Fruit fly (Drosophila melanogaster) whole organism, embryonic: ENCODE data around the gene CG3222.

Source experiments
- Atf-2 ChIP-seq: fragments of 200-800 bp; sonication (Bioruptor generic); optimal IDR thresholded peaks from 2 replicates; lab custom pipeline; 2016; ENCODE audit warnings: missing biosample characterization, missing genetic modification characterization
- Atf3 ChIP-seq: fragments of 200-800 bp; sonication (Bioruptor generic); optimal IDR thresholded peaks from 3 replicates; lab custom pipeline; 2016; ENCODE audit warnings: missing biosample characterization, missing genetic modification characterization
- B-H1 ChIP-seq: fragments of 200-800 bp; sonication (Bioruptor generic); IDR thresholded peaks from 3 replicates; pipeline ENCODE4 v1.3.6; 2022; ENCODE audit warnings: missing biosample characterization, missing genetic modification characterization
- Blimp-1 ChIP-seq: fragments of 200-800 bp; sonication (Bioruptor generic); optimal IDR thresholded peaks from 3 replicates; lab custom pipeline; 2018; ENCODE audit warnings: missing biosample characterization, missing genetic modification characterization, mild to moderate bottlenecking, moderate library complexity, missing genetic modification reagents
- CG10366 ChIP-seq: fragments of 200-800 bp; sonication (Bioruptor generic); IDR thresholded peaks from 2 replicates; pipeline ENCODE4 v1.3.6; 2022; ENCODE audit warnings: missing biosample characterization, missing genetic modification characterization
- CG11456 ChIP-seq: fragments of 200-800 bp; sonication (Bioruptor generic); IDR thresholded peaks from 3 replicates; pipeline ENCODE4 v1.3.6; 2022; ENCODE audit warnings: missing biosample characterization, missing genetic modification characterization
- CG11696 ChIP-seq: fragments of 200-800 bp; sonication (Bioruptor generic); IDR thresholded peaks from 2 replicates; pipeline ENCODE4 v1.3.6; 2022; ENCODE audit warnings: missing biosample characterization, missing genetic modification characterization
- CG12659 ChIP-seq: fragments of 200-800 bp; sonication (Bioruptor generic); optimal IDR thresholded peaks from 3 replicates; lab custom pipeline; 2017; ENCODE audit warnings: mild to moderate bottlenecking, missing biosample characterization, missing genetic modification reagents, missing genetic modification characterization
- CG13287 ChIP-seq: fragments of 200-800 bp; sonication (Bioruptor generic); IDR thresholded peaks from 2 replicates; pipeline ENCODE4 v1.3.6; 2022; ENCODE audit warnings: missing biosample characterization, missing genetic modification characterization; ENCODE audit not compliant: partially characterized antibody
- CG14710 ChIP-seq: fragments of 200-800 bp; sonication (Bioruptor generic); optimal IDR thresholded peaks from 3 replicates; lab custom pipeline; 2019; ENCODE audit warnings: missing biosample characterization, mild to moderate bottlenecking, missing genetic modification characterization, moderate library complexity
- CG14860 ChIP-seq: fragments of 200-800 bp; sonication (Bioruptor generic); IDR thresholded peaks from 3 replicates; pipeline ENCODE4 v1.3.6; 2022; ENCODE audit warnings: missing biosample characterization, missing genetic modification characterization; ENCODE audit not compliant: partially characterized antibody
- CG14965 ChIP-seq: fragments of 200-800 bp; sonication (Bioruptor generic); optimal IDR thresholded peaks from 2 replicates; lab custom pipeline; 2016; ENCODE audit warnings: missing biosample characterization, missing genetic modification characterization, borderline replicate concordance
- CG15479 ChIP-seq: fragments of 200-800 bp; sonication (Bioruptor generic); optimal IDR thresholded peaks from 3 replicates; lab custom pipeline; 2019; ENCODE audit warnings: missing biosample characterization, mild to moderate bottlenecking, missing genetic modification characterization, moderate library complexity
- CG15601 ChIP-seq: fragments of 200-800 bp; sonication (Bioruptor generic); optimal IDR thresholded peaks from 3 replicates; lab custom pipeline; 2019; ENCODE audit warnings: missing biosample characterization, mild to moderate bottlenecking, missing genetic modification characterization, moderate library complexity
- CG18262 ChIP-seq: fragments of 200-800 bp; optimal IDR thresholded peaks from 3 replicates; lab custom pipeline; 2019; ENCODE audit warnings: missing biosample characterization, mild to moderate bottlenecking, missing genetic modification characterization, moderate library complexity
- CG2712 ChIP-seq: fragments of 200-800 bp; optimal IDR thresholded peaks from 3 replicates; lab custom pipeline; 2019; ENCODE audit warnings: missing biosample characterization, mild to moderate bottlenecking, missing genetic modification characterization, moderate library complexity
- CG32767 ChIP-seq: fragments of 200-800 bp; sonication (Bioruptor generic); IDR thresholded peaks from 2 replicates; pipeline ENCODE4 v1.3.6; 2022; ENCODE audit warnings: missing biosample characterization, missing genetic modification characterization
- CG32772 ChIP-seq: fragments of 200-800 bp; sonication (Bioruptor generic); IDR thresholded peaks from 2 replicates; pipeline ENCODE4 v1.3.6; 2022; ENCODE audit warnings: missing biosample characterization, missing genetic modification characterization
- CG4328 ChIP-seq: fragments of 200-800 bp; sonication (Bioruptor generic); optimal IDR thresholded peaks from 3 replicates; lab custom pipeline; 2017; ENCODE audit warnings: missing biosample characterization, missing genetic modification reagents, missing genetic modification characterization
- CG4617 ChIP-seq: fragments of 200-800 bp; sonication (Bioruptor generic); optimal IDR thresholded peaks from 3 replicates; lab custom pipeline; 2016; ENCODE audit warnings: missing biosample characterization, missing genetic modification characterization, borderline replicate concordance
- CG5245 ChIP-seq: fragments of 200-800 bp; sonication (Bioruptor generic); optimal IDR thresholded peaks from 3 replicates; lab custom pipeline; 2016; ENCODE audit warnings: missing biosample characterization, missing genetic modification characterization
- CG6175 ChIP-seq: fragments of 200-800 bp; sonication (Bioruptor generic); IDR thresholded peaks from 3 replicates; pipeline ENCODE4 v1.3.6; 2022; ENCODE audit warnings: missing biosample characterization, missing genetic modification characterization
- CG7357 ChIP-seq: fragments of 200-800 bp; sonication (Bioruptor generic); IDR thresholded peaks from 3 replicates; pipeline ENCODE4 v1.3.6; 2022; ENCODE audit warnings: missing biosample characterization, missing genetic modification characterization
- CG8089 ChIP-seq: fragments of 200-800 bp; sonication (Bioruptor generic); optimal IDR thresholded peaks from 3 replicates; lab custom pipeline; 2016; ENCODE audit warnings: missing biosample characterization, missing genetic modification characterization
- CG9797 ChIP-seq: fragments of 200-800 bp; sonication (Bioruptor generic); optimal IDR thresholded peaks from 3 replicates; lab custom pipeline; 2018; ENCODE audit warnings: missing biosample characterization, mild to moderate bottlenecking, missing genetic modification characterization
- Deaf1 ChIP-seq: fragments of 200-800 bp; optimal IDR thresholded peaks from 3 replicates; lab custom pipeline; 2019; ENCODE audit warnings: missing biosample characterization, mild to moderate bottlenecking, missing genetic modification characterization, moderate library complexity
- Dll ChIP-seq: fragments of 200-800 bp; sonication (Bioruptor generic); IDR thresholded peaks from 4 replicates; pipeline ENCODE4 v1.3.6; 2022; ENCODE audit warnings: missing biosample characterization, missing genetic modification characterization; ENCODE audit not compliant: partially characterized antibody
- Drgx ChIP-seq: fragments of 200-800 bp; sonication (Bioruptor generic); IDR thresholded peaks from 2 replicates; pipeline ENCODE4 v1.3.6; 2022; ENCODE audit warnings: missing biosample characterization, missing genetic modification characterization
- Ets65A ChIP-seq: fragments of 200-800 bp; sonication (Bioruptor generic); peaks from one replicate; lab custom pipeline; 2016; ENCODE audit warnings: missing biosample characterization, missing genetic modification characterization
- HLH3B ChIP-seq: fragments of 200-800 bp; sonication (Bioruptor generic); IDR thresholded peaks from 2 replicates; pipeline ENCODE4 v1.3.6; 2022; ENCODE audit warnings: missing biosample characterization, missing genetic modification characterization
- Med ChIP-seq: fragments of 200-800 bp; sonication (Bioruptor generic); peaks from one replicate; lab custom pipeline; 2016; ENCODE audit warnings: missing biosample characterization, missing genetic modification characterization, mild to moderate bottlenecking, inconsistent platforms, moderate library complexity
- Rx ChIP-seq: fragments of 200-800 bp; sonication (Bioruptor generic); IDR thresholded peaks from 2 replicates; pipeline ENCODE4 v1.3.6; 2022; ENCODE audit warnings: missing biosample characterization, missing genetic modification characterization
- Sox100B ChIP-seq: fragments of 200-800 bp; sonication (Bioruptor generic); optimal IDR thresholded peaks from 3 replicates; lab custom pipeline; 2018; ENCODE audit warnings: missing biosample characterization, mild to moderate bottlenecking, missing genetic modification characterization
- Stat92E ChIP-seq, 3 experiments: fragments of >200 bp in 2 of 3; fragments of 200-800 bp in 1 of 3; sonication (Bioruptor generic) in 1 of 3; optimal IDR thresholded peaks; 2 replicates each; lab custom pipeline; 2017 to 2019; ENCODE audit warnings: missing biosample characterization in 3 of 3, missing genetic modification characterization in 3 of 3, mild to moderate bottlenecking in 1 of 3, moderate library complexity in 1 of 3
- Xrp1 ChIP-seq: fragments of 200-800 bp; sonication (Bioruptor generic); IDR thresholded peaks from 2 replicates; pipeline ENCODE4 v1.3.6; 2022; ENCODE audit warnings: missing biosample characterization, missing genetic modification characterization
- bsh ChIP-seq, 2 experiments: fragments of 200-800 bp; sonication (Bioruptor generic); optimal IDR thresholded peaks; 2 replicates each; lab custom pipeline; 2017 to 2018; ENCODE audit warnings: mild to moderate bottlenecking in 2 of 2, missing biosample characterization in 2 of 2, missing genetic modification characterization in 2 of 2, moderate library complexity in 1 of 2
- chinmo ChIP-seq: fragments of 200-800 bp; sonication (Bioruptor generic); IDR thresholded peaks from 4 replicates; pipeline ENCODE4 v1.3.6; 2022; ENCODE audit warnings: missing biosample characterization, missing genetic modification characterization; ENCODE audit not compliant: partially characterized antibody
- corto ChIP-seq: fragments of 200-800 bp; sonication (Bioruptor generic); optimal IDR thresholded peaks from 2 replicates; lab custom pipeline; 2016; ENCODE audit warnings: missing biosample characterization, mild to moderate bottlenecking, missing genetic modification characterization, moderate library complexity
- gem ChIP-seq: fragments of 200-800 bp; sonication (Bioruptor generic); optimal IDR thresholded peaks from 2 replicates; lab custom pipeline; 2019; ENCODE audit warnings: missing biosample characterization, mild to moderate bottlenecking, missing genetic modification characterization, moderate library complexity
- ind ChIP-seq: fragments of 200-800 bp; sonication (Bioruptor generic); optimal IDR thresholded peaks from 3 replicates; lab custom pipeline; 2016; ENCODE audit warnings: missing biosample characterization, missing genetic modification characterization
- kni ChIP-seq: fragments of 200-800 bp; sonication (Bioruptor generic); optimal IDR thresholded peaks from 3 replicates; lab custom pipeline; 2017; ENCODE audit warnings: mild to moderate bottlenecking, missing biosample characterization, missing genetic modification reagents, missing genetic modification characterization
- lbe ChIP-seq: fragments of 200-800 bp; sonication (Bioruptor generic); optimal IDR thresholded peaks from 2 replicates; lab custom pipeline; 2016; ENCODE audit warnings: missing biosample characterization, mild to moderate bottlenecking, missing genetic modification characterization
- lmd ChIP-seq: fragments of 200-800 bp; sonication (Bioruptor generic); IDR thresholded peaks from 2 replicates; pipeline ENCODE4 v1.3.6; 2022; ENCODE audit warnings: missing biosample characterization, missing genetic modification characterization
- nom ChIP-seq: fragments of 200-800 bp; sonication (Bioruptor generic); optimal IDR thresholded peaks from 2 replicates; lab custom pipeline; 2017; ENCODE audit warnings: missing biosample characterization, missing genetic modification characterization, mild to moderate bottlenecking, moderate library complexity, missing genetic modification reagents
- sens ChIP-seq: fragments of 200-800 bp; sonication (Bioruptor generic); peaks from one replicate; lab custom pipeline; 2016; ENCODE audit warnings: missing biosample characterization, missing genetic modification characterization
- sim ChIP-seq: fragments of 200-800 bp; sonication (Bioruptor generic); IDR thresholded peaks from 2 replicates; pipeline ENCODE4 v1.3.6; 2022; ENCODE audit warnings: missing biosample characterization, missing genetic modification characterization
- sqz ChIP-seq: fragments of 200-800 bp; sonication (Bioruptor generic); optimal IDR thresholded peaks from 3 replicates; lab custom pipeline; 2018; ENCODE audit warnings: missing biosample characterization, mild to moderate bottlenecking, missing genetic modification characterization
- z ChIP-seq: fragments of 200-800 bp; sonication (Bioruptor generic); IDR thresholded peaks from 3 replicates; pipeline ENCODE4 v1.3.6; 2022; ENCODE audit warnings: missing biosample characterization, missing genetic modification characterization

The CG3222 gene

DNA sequence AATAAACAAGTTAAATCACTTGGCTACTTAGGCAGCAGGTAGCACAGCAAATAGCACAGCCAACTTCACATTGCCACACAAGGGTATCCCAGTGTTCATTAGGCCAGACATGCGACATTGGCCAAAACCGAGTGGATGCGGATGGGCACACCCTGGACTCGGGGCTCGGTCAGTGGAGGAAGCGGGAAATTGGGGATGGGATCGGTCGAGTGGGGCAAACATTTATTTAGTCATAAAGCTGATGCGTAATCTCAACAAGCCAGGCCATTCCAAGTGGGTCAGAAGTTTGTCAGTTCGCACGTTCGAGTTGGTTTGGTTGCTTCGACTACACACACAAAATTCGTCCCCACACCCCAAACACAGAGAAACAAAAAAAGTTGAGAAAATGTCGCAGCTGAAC, at the start of gene CG3222:
CG3222 (plus strand) TSS at position 301 of the 400 bp plus-strand sequence.
- TF ChIP-seq CG6175 (no peak), Med (no peak), Dll (GFP tag; lab: Robert Waterston, UW) (no peak), ind (no peak), B-H1 (GFP tag; lab: Robert Waterston, UW) (no peak), CG5245 (no peak), CG15601 (tag; lab: Kevin White, UChicago) (no peak)
- TF ChIP-seq, all 482 proteins: peak for 0

- peak in 1 of 3 experiments; percentile 74 for TF ChIP-seq Stat92E (GFP tag; optimal IDR thresholded peaks at IDR 0.05; lab: Kevin White, UChicago)
- TF ChIP-seq z: no peak
- no peak for TF ChIP-seq CG11456 (GFP tag; lab: Robert Waterston, UW)
- TF ChIP-seq gem (tag; lab: Kevin White, UChicago): peak; percentile 12
- peak; percentile 5 to 60 for TF ChIP-seq bsh (GFP tag; optimal IDR thresholded peaks at IDR 0.05; lab: Kevin White, UChicago)
- TF ChIP-seq Sox100B (GFP tag; lab: Kevin White, UChicago): no peak
- TF ChIP-seq Rx (GFP tag; lab: Robert Waterston, UW): peak; percentile 24; the same call in 1 of the 2 replicates
- TF ChIP-seq Atf3 (GFP tag; lab: Kevin White, UChicago): no peak
- TF ChIP-seq CG14965: no peak
- peak; percentile 61 for TF ChIP-seq lbe (GFP tag; lab: Kevin White, UChicago)
- peak; percentile 88 for TF ChIP-seq Drgx (GFP tag; lab: Robert Waterston, UW)
- TF ChIP-seq HLH3B (GFP tag; lab: Robert Waterston, UW): no peak
- TF ChIP-seq CG2712: peak; percentile 35
- TF ChIP-seq CG7357 (GFP tag; lab: Robert Waterston, UW): 0 out of 3 replicates have a peak, but pooled peaks have one; percentile 9
- TF ChIP-seq Blimp-1 (GFP tag; lab: Kevin White, UChicago): peak; percentile 2
- 0 out of 4 replicates have a peak, but pooled peaks have one; percentile 30 for TF ChIP-seq chinmo (GFP tag; lab: Robert Waterston, UW)
- no peak for TF ChIP-seq CG15479 (GFP tag; lab: Kevin White, UChicago)
- TF ChIP-seq CG32767 (GFP tag; lab: Robert Waterston, UW): no peak
- peak; percentile 42 for TF ChIP-seq kni (GFP tag; lab: Kevin White, UChicago)
- peak; percentile 19 for TF ChIP-seq Med
- peak; percentile 47 for TF ChIP-seq sqz (GFP tag; lab: Kevin White, UChicago)
- TF ChIP-seq Deaf1 (tag; lab: Kevin White, UChicago): peak; percentile 14
- TF ChIP-seq corto (GFP tag; lab: Kevin White, UChicago): peak; percentile 49
- TF ChIP-seq CG10366: no peak
- TF ChIP-seq CG8089 (GFP tag; lab: Kevin White, UChicago): no peak
- TF ChIP-seq CG9797 (GFP tag; lab: Kevin White, UChicago): no peak
- TF ChIP-seq CG11696: no peak
- TF ChIP-seq sens: peak; percentile 73
- peak; percentile 61 for TF ChIP-seq nom (GFP tag; lab: Kevin White, UChicago)
- peak; percentile 10; the same call in 1 of the 2 replicates for TF ChIP-seq lmd (GFP tag; lab: Robert Waterston, UW)
- TF ChIP-seq Ets65A (GFP tag; lab: Kevin White, UChicago): peak; percentile 78
- TF ChIP-seq CG13287 (GFP tag; lab: Robert Waterston, UW): no peak
- peak; percentile 14; the same call in 1 of the 2 replicates for TF ChIP-seq CG32772
- no peak for TF ChIP-seq Atf-2 (GFP tag; lab: Kevin White, UChicago)
- TF ChIP-seq Xrp1 (GFP tag; lab: Robert Waterston, UW): peak; percentile 52
- no peak for TF ChIP-seq sim
- TF ChIP-seq CG12659 (GFP tag; lab: Kevin White, UChicago): no peak
- TF ChIP-seq CG4617 (GFP tag; lab: Kevin White, UChicago): no peak
- TF ChIP-seq CG4328 (GFP tag; lab: Kevin White, UChicago): no peak
- TF ChIP-seq CG14710 (tag; lab: Kevin White, UChicago): no peak
- TF ChIP-seq CG18262 (tag; lab: Kevin White, UChicago): peak; percentile 15
- TF ChIP-seq CG14860: no peak
Observed at dm6 chr3L:9549690-9550303, 49.0 kb upstream of the CG3222 start.
